Fruit fly (Drosophila melanogaster): Measurements from ENCODE around the gene CG1440.

DNA sequence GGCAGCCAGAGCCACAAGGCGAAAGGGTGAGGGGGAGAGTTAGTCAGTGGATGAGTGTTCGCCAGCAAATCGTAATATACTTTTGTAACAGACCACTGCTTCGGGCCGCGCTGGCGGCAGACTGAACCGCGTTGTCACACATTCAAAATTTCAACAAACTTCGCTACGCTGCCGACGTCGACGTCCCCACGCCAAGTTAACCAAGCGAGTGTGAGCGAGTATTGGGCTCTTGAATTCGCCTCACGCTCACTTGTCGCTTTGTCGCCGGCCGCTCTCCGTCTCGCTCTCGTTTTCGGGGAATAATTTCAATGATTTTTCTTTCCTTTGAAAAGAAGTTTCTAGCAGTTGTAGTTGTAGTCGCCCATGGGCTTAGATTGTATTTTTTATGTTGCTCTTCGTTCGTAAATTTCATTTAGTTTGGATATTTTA is 25.3 kb upstream of the CG1440 start, which contains the start of gene lawc:
- TF ChIP-seq CG15710 (tag; optimal IDR thresholded peaks at IDR 0.05), result peak; percentile 0
- TF ChIP-seq Pif1B (GFP tag; optimal IDR thresholded peaks at IDR 0.05), result peak; percentile 37
- TF ChIP-seq EcR (GFP tag; optimal IDR thresholded peaks at IDR 0.05), result peak; percentile 21
- TF ChIP-seq D1 (tag; optimal IDR thresholded peaks at IDR 0.05), result no peak
- TF ChIP-seq CG14655 (GFP tag; optimal IDR thresholded peaks at IDR 0.05), result no peak
- TF ChIP-seq fd96Ca (GFP tag; IDR thresholded peaks at IDR 0.05), result peak; percentile 93
- TF ChIP-seq gl (tag; optimal IDR thresholded peaks at IDR 0.05), result no peak
- peak; percentile 25 for TF ChIP-seq Snoo (tag; optimal IDR thresholded peaks at IDR 0.05)

All from whole organism, pupa.